Fruit fly (Drosophila melanogaster) whole organism, wandering third instar larva: ENCODE results near the gene Smn.

ENCODE experiments used
- Abd-B ChIP-seq: fragments of >200 bp; optimal IDR thresholded peaks from 2 replicates; lab custom pipeline; 2017; ENCODE audit warnings: missing biosample characterization, missing genetic modification characterization
- CG32264 ChIP-seq: fragments of 200-800 bp; sonication (Bioruptor generic); optimal IDR thresholded peaks from 2 replicates; lab custom pipeline; 2016; ENCODE audit warnings: missing biosample characterization, missing genetic modification characterization
- CG9705 ChIP-seq: fragments of 200-800 bp; sonication (Bioruptor generic); optimal IDR thresholded peaks from 2 replicates; lab custom pipeline; 2018; ENCODE audit warnings: missing biosample characterization, mild to moderate bottlenecking, missing genetic modification characterization
- CrebA ChIP-seq: fragments of 200-800 bp; sonication (Bioruptor generic); optimal IDR thresholded peaks from 2 replicates; lab custom pipeline; 2016; ENCODE audit warnings: missing biosample characterization, mild to moderate bottlenecking, missing genetic modification characterization, borderline replicate concordance
- Dfd ChIP-seq: fragments of >200 bp; optimal IDR thresholded peaks from 2 replicates; lab custom pipeline; 2017; ENCODE audit warnings: missing biosample characterization, missing genetic modification characterization
- Dif ChIP-seq: fragments of 200-275, 200-300 bp; sonication (Bioruptor generic); optimal IDR thresholded peaks from 2 replicates; lab custom pipeline; 2018; ENCODE audit warnings: missing biosample characterization, missing genetic modification characterization; ENCODE audit not compliant: partially characterized antibody
- GATAd ChIP-seq: sonication (Bioruptor generic); optimal IDR thresholded peaks from 2 replicates; lab custom pipeline; 2016; ENCODE audit warnings: missing biosample characterization, missing genetic modification characterization
- HLH106 ChIP-seq: fragments of 200-800 bp; optimal IDR thresholded peaks from 3 replicates; lab custom pipeline; 2019; ENCODE audit warnings: missing biosample characterization, mild to moderate bottlenecking, missing genetic modification characterization, moderate library complexity
- Hnf4 ChIP-seq: fragments of 200-800 bp; sonication (Bioruptor generic); optimal IDR thresholded peaks from 2 replicates; lab custom pipeline; 2016; ENCODE audit warnings: missing biosample characterization, mild to moderate bottlenecking, missing genetic modification characterization
- Hr78 ChIP-seq: fragments of >200 bp; optimal IDR thresholded peaks from 2 replicates; lab custom pipeline; 2017; ENCODE audit warnings: missing biosample characterization, missing genetic modification characterization
- Hr83 ChIP-seq: fragments of 200-300 bp; sonication (Bioruptor generic); optimal IDR thresholded peaks from 2 replicates; lab custom pipeline; 2016; ENCODE audit warnings: missing biosample characterization, mild to moderate bottlenecking, missing genetic modification characterization, moderate library complexity; ENCODE audit not compliant: poor library complexity, severe bottlenecking
- Jra ChIP-seq: sonication (Bioruptor generic); optimal IDR thresholded peaks from 2 replicates; lab custom pipeline; 2016; ENCODE audit warnings: missing biosample characterization, missing genetic modification characterization
- Mio ChIP-seq: sonication (Bioruptor generic); optimal IDR thresholded peaks from 2 replicates; lab custom pipeline; 2016; ENCODE audit warnings: missing biosample characterization, missing genetic modification characterization
- Myc ChIP-seq: fragments of >200 bp; optimal IDR thresholded peaks from 2 replicates; lab custom pipeline; 2017
- N ChIP-seq: fragments of >200 bp; optimal IDR thresholded peaks from 2 replicates; lab custom pipeline; 2018; ENCODE audit warnings: missing biosample characterization, missing external identifiers, missing genetic modification characterization
- OdsH ChIP-seq: fragments of 200-800 bp; sonication (Bioruptor generic); optimal IDR thresholded peaks from 2 replicates; lab custom pipeline; 2016; ENCODE audit warnings: missing biosample characterization, mild to moderate bottlenecking, missing genetic modification characterization
- Rel ChIP-seq, 2 experiments: fragments of 200-800 bp; sonication (Bioruptor generic) in 1 of 2; optimal IDR thresholded peaks; 2 replicates in 1 of 2; 3 replicates in 1 of 2; lab custom pipeline; 2016 to 2019; ENCODE audit warnings: mild to moderate bottlenecking in 2 of 2, missing biosample characterization in 2 of 2, missing genetic modification characterization in 2 of 2, moderate library complexity in 1 of 2
- Sp1 ChIP-seq: fragments of 200-800 bp; sonication (Bioruptor generic); optimal IDR thresholded peaks from 3 replicates; lab custom pipeline; 2019; ENCODE audit warnings: missing biosample characterization, mild to moderate bottlenecking, missing genetic modification characterization, moderate library complexity
- Vsx2 ChIP-seq: fragments of 200-300, 225-300 bp; sonication (Bioruptor generic); optimal IDR thresholded peaks from 2 replicates; lab custom pipeline; 2018; ENCODE audit warnings: missing biosample characterization, missing genetic modification characterization; ENCODE audit not compliant: partially characterized antibody
- br ChIP-seq: fragments of 200-800 bp; sonication (Bioruptor generic); optimal IDR thresholded peaks from 2 replicates; lab custom pipeline; 2016; ENCODE audit warnings: missing biosample characterization, missing genetic modification characterization
- brk ChIP-seq: fragments of 200-800 bp; sonication (Bioruptor generic); optimal IDR thresholded peaks from 2 replicates; lab custom pipeline; 2016; ENCODE audit warnings: missing biosample characterization, mild to moderate bottlenecking, missing genetic modification characterization
- dl ChIP-seq, 2 experiments: fragments of 175-275, 200-275 bp in 1 of 2; fragments of 200-275 bp in 1 of 2; sonication (Bioruptor generic); optimal IDR thresholded peaks; lab custom pipeline; 2018; ENCODE audit warnings: mild to moderate bottlenecking in 2 of 2, missing biosample characterization in 2 of 2, missing genetic modification characterization in 2 of 2, moderate library complexity in 2 of 2; ENCODE audit not compliant: partially characterized antibody in 2 of 2, insufficient read depth in 1 of 2
- dmrt93B ChIP-seq: fragments of 200-800 bp; sonication (Bioruptor generic); optimal IDR thresholded peaks from 2 replicates; lab custom pipeline; 2018; ENCODE audit warnings: missing biosample characterization, mild to moderate bottlenecking, missing genetic modification characterization
- dsf ChIP-seq: sonication (Bioruptor generic); optimal IDR thresholded peaks from 2 replicates; lab custom pipeline; 2016; ENCODE audit warnings: missing biosample characterization, missing genetic modification characterization, borderline replicate concordance
- ey ChIP-seq: fragments of 200-800 bp; sonication (Bioruptor generic); optimal IDR thresholded peaks from 2 replicates; lab custom pipeline; 2016; ENCODE audit warnings: missing biosample characterization, missing genetic modification characterization
- foxo ChIP-seq, 2 experiments: fragments of 200-800 bp; sonication (Bioruptor generic); optimal IDR thresholded peaks; 2 replicates in 1 of 2; 3 replicates in 1 of 2; lab custom pipeline; 2016 to 2017; ENCODE audit warnings: missing biosample characterization in 2 of 2, missing genetic modification characterization in 2 of 2
- fru ChIP-seq: fragments of 200-800 bp; sonication (Bioruptor generic); optimal IDR thresholded peaks from 3 replicates; lab custom pipeline; 2016; ENCODE audit warnings: missing biosample characterization, mild to moderate bottlenecking, missing genetic modification characterization
- h ChIP-seq: fragments of 200-800 bp; sonication (Bioruptor generic); optimal IDR thresholded peaks from 3 replicates; lab custom pipeline; 2016; ENCODE audit warnings: missing biosample characterization, mild to moderate bottlenecking, missing genetic modification characterization
- jim ChIP-seq: fragments of 175-275, 200-325 bp; sonication (Bioruptor generic); optimal IDR thresholded peaks from 2 replicates; lab custom pipeline; 2016; ENCODE audit warnings: missing biosample characterization, mild to moderate bottlenecking, missing genetic modification characterization
- lola ChIP-seq: fragments of >200 bp; optimal IDR thresholded peaks from 2 replicates; lab custom pipeline; 2017; ENCODE audit warnings: missing biosample characterization, missing genetic modification characterization
- pan ChIP-seq: fragments of >200 bp; optimal IDR thresholded peaks from 2 replicates; lab custom pipeline; 2017
- psq ChIP-seq: fragments of 200-800 bp; sonication (Bioruptor generic); optimal IDR thresholded peaks from 3 replicates; lab custom pipeline; 2017; ENCODE audit warnings: missing biosample characterization, mild to moderate bottlenecking, missing genetic modification characterization, moderate library complexity
- rgr ChIP-seq: fragments of 200-800 bp; sonication (Bioruptor generic); optimal IDR thresholded peaks from 3 replicates; lab custom pipeline; 2016; ENCODE audit warnings: missing biosample characterization, mild to moderate bottlenecking, missing genetic modification characterization
- sage ChIP-seq: fragments of 200-800 bp; sonication (Bioruptor generic); optimal IDR thresholded peaks from 2 replicates; lab custom pipeline; 2016; ENCODE audit warnings: missing biosample characterization, mild to moderate bottlenecking, missing genetic modification characterization
- sv ChIP-seq: fragments of 200-800 bp; sonication (Bioruptor generic); optimal IDR thresholded peaks from 3 replicates; lab custom pipeline; 2016; ENCODE audit warnings: missing biosample characterization, missing genetic modification characterization
- tai ChIP-seq: sonication (Bioruptor generic); optimal IDR thresholded peaks from 2 replicates; lab custom pipeline; 2016; ENCODE audit warnings: missing biosample characterization, missing genetic modification characterization
- usp ChIP-seq: fragments of >200 bp; optimal IDR thresholded peaks from 2 replicates; lab custom pipeline; 2017; ENCODE audit warnings: missing biosample characterization, missing genetic modification characterization
- woc ChIP-seq: sonication (Bioruptor generic); optimal IDR thresholded peaks from 2 replicates; lab custom pipeline; 2016; ENCODE audit warnings: missing biosample characterization, mild to moderate bottlenecking, missing genetic modification characterization

Smn gene

dm6 chr3L:16615132-16615709 lies 33.9 kb upstream of the Smn start, which contains the start of gene Mo25:
Mo25 (minus strand) TSS chr3L:16615472.
- TF ChIP-seq dl (GFP tag; optimal IDR thresholded peaks at IDR 0.05; lab: Kevin White, UChicago; ENCODE audit: insufficient read depth in 1 of 2, partially characterized antibody in 2 of 2) = no peak
- peak; percentile 18 for TF ChIP-seq CG9705
- peak; percentile 8 for TF ChIP-seq dmrt93B (GFP tag; lab: Kevin White, UChicago)
- TF ChIP-seq h (GFP tag; lab: Kevin White, UChicago) = peak; percentile 67
- no peak for TF ChIP-seq Dfd (GFP tag; lab: Kevin White, UChicago)
- peak; percentile 53 for TF ChIP-seq psq (GFP tag; lab: Kevin White, UChicago)
- TF ChIP-seq pan = no peak
- TF ChIP-seq Mio = no peak
- TF ChIP-seq rgr (GFP tag; lab: Kevin White, UChicago) = peak; percentile 73
- TF ChIP-seq GATAd (GFP tag; lab: Kevin White, UChicago) = no peak
- no peak for TF ChIP-seq Dif
- peak; percentile 15 for TF ChIP-seq Rel (GFP tag; optimal IDR thresholded peaks at IDR 0.05; lab: Kevin White, UChicago)
- TF ChIP-seq Rel (tag; optimal IDR thresholded peaks at IDR 0.05; lab: Kevin White, UChicago) = peak; percentile 44
- peak in 1 of 2 experiments; percentile 68 for TF ChIP-seq foxo (GFP tag; optimal IDR thresholded peaks at IDR 0.05; lab: Kevin White, UChicago)
- TF ChIP-seq Hnf4 (GFP tag; lab: Kevin White, UChicago) = peak; percentile 74
- peak; percentile 48 for TF ChIP-seq dsf (GFP tag; lab: Kevin White, UChicago)
- TF ChIP-seq lola (GFP tag; lab: Kevin White, UChicago) = no peak
- peak; percentile 75 for TF ChIP-seq brk (GFP tag; lab: Kevin White, UChicago)
- TF ChIP-seq Jra = peak; percentile 24
- TF ChIP-seq Hr83 = peak; percentile 81
- peak; percentile 47 for TF ChIP-seq br (GFP tag; lab: Kevin White, UChicago)
- TF ChIP-seq tai (GFP tag; lab: Kevin White, UChicago) = no peak
- no peak for TF ChIP-seq Abd-B
- TF ChIP-seq Hr78 (GFP tag; lab: Kevin White, UChicago) = no peak
- TF ChIP-seq sage (GFP tag; lab: Kevin White, UChicago) = peak; percentile 83
- TF ChIP-seq HLH106 (tag; lab: Kevin White, UChicago) = peak; percentile 51
- no peak for TF ChIP-seq N (GFP tag; lab: Kevin White, UChicago)
- TF ChIP-seq sv (GFP tag; lab: Kevin White, UChicago) = no peak
- no peak for TF ChIP-seq usp (GFP tag; lab: Kevin White, UChicago)
- TF ChIP-seq CG32264 (GFP tag; lab: Kevin White, UChicago) = no peak
- TF ChIP-seq jim (GFP tag; lab: Kevin White, UChicago) = no peak
- TF ChIP-seq Sp1 (GFP tag; lab: Kevin White, UChicago) = peak; percentile 52
- TF ChIP-seq fru (GFP tag; lab: Kevin White, UChicago) = peak; percentile 57
- TF ChIP-seq CrebA (GFP tag; lab: Kevin White, UChicago) = no peak
- no peak for TF ChIP-seq woc
- TF ChIP-seq Myc (lab: Kevin White, UChicago) = peak; percentile 0
- no peak for TF ChIP-seq Vsx2
- peak; percentile 25 for TF ChIP-seq ey
- peak; percentile 42 for TF ChIP-seq OdsH (GFP tag; lab: Kevin White, UChicago)

dm6 chr3L:16612972-16613371 lies 31.6 kb upstream of the Smn start:
- TF ChIP-seq woc (no peak), lola (GFP tag; lab: Kevin White, UChicago) (no peak), tai (GFP tag; lab: Kevin White, UChicago) (no peak), usp (GFP tag; lab: Kevin White, UChicago) (no peak), Hr78 (GFP tag; lab: Kevin White, UChicago) (no peak), ey (no peak), dl (GFP tag; optimal IDR thresholded peaks at IDR 0.05; lab: Kevin White, UChicago; ENCODE audit: insufficient read depth in 1 of 2, partially characterized antibody in 2 of 2) (no peak), brk (GFP tag; lab: Kevin White, UChicago) (no peak), sage (GFP tag; lab: Kevin White, UChicago) (peak; percentile 62), OdsH (GFP tag; lab: Kevin White, UChicago) (no peak), Jra (peak; percentile 74), Sp1 (GFP tag; lab: Kevin White, UChicago) (no peak), rgr (GFP tag; lab: Kevin White, UChicago) (peak; percentile 37), GATAd (GFP tag; lab: Kevin White, UChicago) (no peak), HLH106 (tag; lab: Kevin White, UChicago) (peak; percentile 26), sv (GFP tag; lab: Kevin White, UChicago) (no peak), Dif (no peak), CrebA (GFP tag; lab: Kevin White, UChicago) (no peak), br (GFP tag; lab: Kevin White, UChicago) (peak; percentile 15), jim (GFP tag; lab: Kevin White, UChicago) (no peak), h (GFP tag; lab: Kevin White, UChicago) (peak; percentile 48), fru (GFP tag; lab: Kevin White, UChicago) (peak; percentile 5), foxo (GFP tag; optimal IDR thresholded peaks at IDR 0.05; lab: Kevin White, UChicago) (peak in 1 of 2 experiments; percentile 47), Dfd (GFP tag; lab: Kevin White, UChicago) (no peak), CG9705 (no peak), Hr83 (peak; percentile 60), dmrt93B (GFP tag; lab: Kevin White, UChicago) (no peak), Abd-B (no peak), Myc (lab: Kevin White, UChicago) (no peak), Rel (GFP tag; optimal IDR thresholded peaks at IDR 0.05; lab: Kevin White, UChicago) (peak; percentile 52), Rel (tag; optimal IDR thresholded peaks at IDR 0.05; lab: Kevin White, UChicago) (peak; percentile 76), dsf (GFP tag; lab: Kevin White, UChicago) (no peak), Mio (no peak), psq (GFP tag; lab: Kevin White, UChicago) (peak; percentile 10), CG32264 (GFP tag; lab: Kevin White, UChicago) (no peak)
